Worm (Caenorhabditis elegans): ENCODE results near the gene aip-1.

- TF ChIP-seq rnt-1 (tag; optimal IDR thresholded peaks at IDR 0.05) = no peak
- no peak for TF ChIP-seq ama-1 (optimal IDR thresholded peaks at IDR 0.05)
- TF ChIP-seq fkh-10 (GFP tag; optimal IDR thresholded peaks at IDR 0.05) = no peak
These were observed 8.5 kb upstream of the aip-1 start for ce11 chrV:14003587-14004156.

Measured in whole organism, late embryonic.